Fruit fly (Drosophila melanogaster) whole organism, embryonic: ENCODE results near the gene Sfp33A4.
A peak's percentile ranks its signal among the peaks of the same experiment; 100 is the strongest.

Experiments
- BEAF-32 ChIP-seq: fragments of 200-800 bp; sonication (Bioruptor generic); optimal IDR thresholded peaks from 3 replicates; lab custom pipeline; 2017; ENCODE audit warnings: missing biosample characterization, missing genetic modification characterization, mild to moderate bottlenecking, moderate library complexity, missing genetic modification reagents
- CG10274 ChIP-seq: fragments of 200-800 bp; sonication (Bioruptor generic); optimal IDR thresholded peaks from 3 replicates; lab custom pipeline; 2017; ENCODE audit warnings: missing biosample characterization, mild to moderate bottlenecking, missing genetic modification characterization
- CG10959 ChIP-seq: fragments of 200-800 bp; sonication (Bioruptor generic); IDR thresholded peaks from 2 replicates; pipeline ENCODE4 v1.3.6; 2022; ENCODE audit warnings: missing biosample characterization, missing genetic modification characterization
- CG11560 ChIP-seq: fragments of 200-800 bp; sonication (Bioruptor generic); IDR thresholded peaks from 3 replicates; pipeline ENCODE4 v1.3.6; 2022; ENCODE audit warnings: missing biosample characterization, missing genetic modification characterization
- CG12391 ChIP-seq: fragments of 200-800 bp; sonication (Bioruptor generic); optimal IDR thresholded peaks from 3 replicates; lab custom pipeline; 2018; ENCODE audit warnings: missing biosample characterization, mild to moderate bottlenecking, missing genetic modification characterization, moderate library complexity
- CG12744 ChIP-seq: fragments of 200-800 bp; sonication (Bioruptor generic); optimal IDR thresholded peaks from 2 replicates; lab custom pipeline; 2016; ENCODE audit warnings: missing biosample characterization, missing genetic modification characterization
- CG14441 ChIP-seq: fragments of 200-800 bp; sonication (Bioruptor generic); IDR thresholded peaks from 2 replicates; pipeline ENCODE4 v1.3.6; 2022; ENCODE audit warnings: missing biosample characterization, missing genetic modification characterization
- CG14710 ChIP-seq: fragments of 200-800 bp; sonication (Bioruptor generic); optimal IDR thresholded peaks from 3 replicates; lab custom pipeline; 2019; ENCODE audit warnings: missing biosample characterization, mild to moderate bottlenecking, missing genetic modification characterization, moderate library complexity
- CG15601 ChIP-seq: fragments of 200-800 bp; sonication (Bioruptor generic); optimal IDR thresholded peaks from 3 replicates; lab custom pipeline; 2019; ENCODE audit warnings: missing biosample characterization, mild to moderate bottlenecking, missing genetic modification characterization, moderate library complexity
- CG16779 ChIP-seq: fragments of 200-800 bp; sonication (Bioruptor generic); IDR thresholded peaks from 2 replicates; pipeline ENCODE4 v1.3.6; 2022; ENCODE audit warnings: missing biosample characterization, missing genetic modification characterization
- CG17361 ChIP-seq: fragments of 200-800 bp; sonication (Bioruptor generic); IDR thresholded peaks from 3 replicates; pipeline ENCODE4 v1.3.6; 2022; ENCODE audit warnings: missing biosample characterization, missing genetic modification characterization
- CG17802 ChIP-seq: fragments of 200-800 bp; sonication (Bioruptor generic); optimal IDR thresholded peaks from 2 replicates; lab custom pipeline; 2018; ENCODE audit warnings: missing biosample characterization, mild to moderate bottlenecking, missing genetic modification characterization, moderate library complexity
- CG17912 ChIP-seq: fragments of 200-800 bp; sonication (Bioruptor generic); optimal IDR thresholded peaks from 2 replicates; lab custom pipeline; 2018; ENCODE audit warnings: missing biosample characterization, mild to moderate bottlenecking, missing genetic modification characterization
- CG31224 ChIP-seq: fragments of 200-800 bp; sonication (Bioruptor generic); IDR thresholded peaks from 2 replicates; pipeline ENCODE4 v1.3.6; 2022; ENCODE audit warnings: missing biosample characterization, missing genetic modification characterization
- CG3995 ChIP-seq: fragments of 200-800 bp; sonication (Bioruptor generic); optimal IDR thresholded peaks from 3 replicates; lab custom pipeline; 2016; ENCODE audit warnings: missing biosample characterization, missing genetic modification characterization
- CG8478 ChIP-seq: fragments of >200 bp; optimal IDR thresholded peaks from 2 replicates; lab custom pipeline; 2018
- CG9609 ChIP-seq: fragments of 200-800 bp; sonication (Bioruptor generic); optimal IDR thresholded peaks from 3 replicates; lab custom pipeline; 2016; ENCODE audit warnings: missing biosample characterization, missing genetic modification characterization
- CHES-1-like ChIP-seq: fragments of 200-800 bp; sonication (Bioruptor generic); optimal IDR thresholded peaks from 2 replicates; lab custom pipeline; 2016; ENCODE audit warnings: missing biosample characterization, missing genetic modification characterization
- CTCF ChIP-seq: fragments of 200-800 bp; sonication (Bioruptor generic); optimal IDR thresholded peaks from 2 replicates; lab custom pipeline; 2017; ENCODE audit warnings: missing biosample characterization, mild to moderate bottlenecking, missing genetic modification characterization, moderate library complexity
- HLH3B ChIP-seq: fragments of 200-800 bp; sonication (Bioruptor generic); IDR thresholded peaks from 2 replicates; pipeline ENCODE4 v1.3.6; 2022; ENCODE audit warnings: missing biosample characterization, missing genetic modification characterization
- Hand ChIP-seq: fragments of 200-800 bp; sonication (Bioruptor generic); optimal IDR thresholded peaks from 2 replicates; lab custom pipeline; 2017; ENCODE audit warnings: mild to moderate bottlenecking, missing biosample characterization, missing genetic modification reagents, missing genetic modification characterization
- HmgZ ChIP-seq: fragments of 200-800 bp; sonication (Bioruptor generic); optimal IDR thresholded peaks from 2 replicates; lab custom pipeline; 2018; ENCODE audit warnings: missing biosample characterization, mild to moderate bottlenecking, missing genetic modification characterization
- NC2β ChIP-seq: fragments of 200-800 bp; sonication (Bioruptor generic); optimal IDR thresholded peaks from 2 replicates; lab custom pipeline; 2016; ENCODE audit warnings: missing biosample characterization, missing genetic modification characterization
- Oaz ChIP-seq: fragments of 200-800 bp; sonication (Bioruptor generic); IDR thresholded peaks from 2 replicates; pipeline ENCODE4 v1.3.6; 2022; ENCODE audit warnings: missing biosample characterization, missing genetic modification characterization
- Poxn ChIP-seq: fragments of 200-800 bp; sonication (Bioruptor generic); IDR thresholded peaks from 2 replicates; pipeline ENCODE4 v1.3.6; 2022; ENCODE audit warnings: missing biosample characterization, missing genetic modification characterization
- Rx ChIP-seq: fragments of 200-800 bp; sonication (Bioruptor generic); IDR thresholded peaks from 2 replicates; pipeline ENCODE4 v1.3.6; 2022; ENCODE audit warnings: missing biosample characterization, missing genetic modification characterization
- amos ChIP-seq: fragments of 200-800 bp; sonication (Bioruptor generic); IDR thresholded peaks from 2 replicates; pipeline ENCODE4 v1.3.6; 2022; ENCODE audit warnings: missing biosample characterization, missing genetic modification characterization; ENCODE audit not compliant: partially characterized antibody
- cas ChIP-seq: fragments of 200-800 bp; sonication (Bioruptor generic); IDR thresholded peaks from 2 replicates; pipeline ENCODE4 v1.3.6; 2022; ENCODE audit warnings: missing biosample characterization, missing genetic modification characterization
- chn ChIP-seq: fragments of 200-800 bp; sonication (Bioruptor generic); optimal IDR thresholded peaks from 2 replicates; lab custom pipeline; 2016; ENCODE audit warnings: missing biosample characterization, missing genetic modification characterization
- dati ChIP-seq: fragments of 200-800 bp; sonication (Bioruptor generic); IDR thresholded peaks from 2 replicates; pipeline ENCODE4 v1.3.6; 2022; ENCODE audit warnings: missing biosample characterization, missing genetic modification characterization
- dm ChIP-seq: fragments of 200-800 bp; sonication (Bioruptor generic); optimal IDR thresholded peaks from 3 replicates; lab custom pipeline; 2016; ENCODE audit warnings: missing biosample characterization, missing genetic modification characterization
- ems ChIP-seq: fragments of 200-800 bp; sonication (Bioruptor generic); optimal IDR thresholded peaks from 3 replicates; lab custom pipeline; 2016; ENCODE audit warnings: missing biosample characterization, missing genetic modification characterization
- en ChIP-seq: fragments of 200-800 bp; sonication (Bioruptor generic); optimal IDR thresholded peaks from 2 replicates; lab custom pipeline; 2016; ENCODE audit warnings: missing biosample characterization, missing genetic modification characterization
- eyg ChIP-seq: fragments of 200-800 bp; sonication (Bioruptor generic); optimal IDR thresholded peaks from 3 replicates; lab custom pipeline; 2016; ENCODE audit warnings: missing biosample characterization, missing genetic modification characterization
- fru ChIP-seq: fragments of >200 bp; optimal IDR thresholded peaks from 2 replicates; lab custom pipeline; 2017
- ken ChIP-seq: fragments of 200-800 bp; sonication (Bioruptor generic); IDR thresholded peaks from 3 replicates; pipeline ENCODE4 v1.3.6; 2022; ENCODE audit warnings: missing biosample characterization, missing genetic modification characterization
- nau ChIP-seq: fragments of 200-800 bp; sonication (Bioruptor generic); optimal IDR thresholded peaks from 3 replicates; lab custom pipeline; 2017; ENCODE audit warnings: missing biosample characterization, mild to moderate bottlenecking, missing genetic modification characterization, missing genetic modification reagents
- onecut ChIP-seq: fragments of 200-800 bp; sonication (Bioruptor generic); IDR thresholded peaks from 2 replicates; pipeline ENCODE4 v1.3.6; 2022; ENCODE audit warnings: missing biosample characterization, missing genetic modification characterization
- p53 ChIP-seq: fragments of 200-800 bp; sonication (Bioruptor generic); optimal IDR thresholded peaks from 2 replicates; lab custom pipeline; 2016; ENCODE audit warnings: missing biosample characterization, missing genetic modification characterization
- peb ChIP-seq: fragments of 200-800 bp; sonication (Bioruptor generic); IDR thresholded peaks from 2 replicates; pipeline ENCODE4 v1.3.6; 2022; ENCODE audit warnings: missing biosample characterization, missing genetic modification characterization
- prd ChIP-seq, 3 experiments: fragments of >200 bp in 2 of 3; fragments of 200-800 bp in 1 of 3; sonication (Bioruptor generic) in 1 of 3; optimal IDR thresholded peaks in 2 of 3; IDR thresholded peaks in 1 of 3; 2 replicates in 2 of 3; 3 replicates in 1 of 3; pipeline versions ENCODE4 v1.3.6 to Lab custom; 2017 to 2022; ENCODE audit warnings: missing biosample characterization in 1 of 3, missing genetic modification characterization in 1 of 3
- pum ChIP-seq: fragments of 200-800 bp; sonication (Bioruptor generic); optimal IDR thresholded peaks from 2 replicates; lab custom pipeline; 2016; ENCODE audit warnings: missing biosample characterization, missing genetic modification characterization
- pzg ChIP-seq: fragments of 200-800 bp; sonication (Bioruptor generic); optimal IDR thresholded peaks from 3 replicates; lab custom pipeline; 2018; ENCODE audit warnings: missing biosample characterization, mild to moderate bottlenecking, missing genetic modification characterization, moderate library complexity
- repo ChIP-seq: fragments of 200-800 bp; sonication (Bioruptor generic); optimal IDR thresholded peaks from 2 replicates; lab custom pipeline; 2016; ENCODE audit warnings: missing biosample characterization, missing genetic modification characterization
- row ChIP-seq: fragments of 200-800 bp; sonication (Bioruptor generic); IDR thresholded peaks from 3 replicates; pipeline ENCODE4 v1.3.6; 2022; ENCODE audit warnings: missing biosample characterization, missing genetic modification characterization
- shn ChIP-seq: fragments of 200-800 bp; sonication (Bioruptor generic); optimal IDR thresholded peaks from 3 replicates; lab custom pipeline; 2016; ENCODE audit warnings: missing biosample characterization, missing genetic modification characterization
- slp2 ChIP-seq: fragments of 200-800 bp; sonication (Bioruptor generic); optimal IDR thresholded peaks from 2 replicates; lab custom pipeline; 2016; ENCODE audit warnings: missing biosample characterization, missing genetic modification characterization
- sqz ChIP-seq: fragments of 200-800 bp; sonication (Bioruptor generic); optimal IDR thresholded peaks from 3 replicates; lab custom pipeline; 2018; ENCODE audit warnings: missing biosample characterization, mild to moderate bottlenecking, missing genetic modification characterization
- sr ChIP-seq: fragments of 200-800 bp; sonication (Bioruptor generic); IDR thresholded peaks from 3 replicates; pipeline ENCODE4 v1.3.6; 2022; ENCODE audit warnings: missing biosample characterization, missing genetic modification characterization
- ssp ChIP-seq: fragments of 200-800 bp; sonication (Bioruptor generic); IDR thresholded peaks from 2 replicates; pipeline ENCODE4 v1.3.6; 2022; ENCODE audit warnings: missing biosample characterization, missing genetic modification characterization
- trh ChIP-seq: fragments of 200-800 bp; sonication (Bioruptor generic); optimal IDR thresholded peaks from 2 replicates; lab custom pipeline; 2016; ENCODE audit warnings: missing biosample characterization, missing genetic modification characterization
- vvl ChIP-seq: fragments of 200-800 bp; sonication (Bioruptor generic); IDR thresholded peaks from 2 replicates; pipeline ENCODE4 v1.3.6; 2022; ENCODE audit warnings: missing biosample characterization, missing genetic modification characterization
- z ChIP-seq: fragments of 200-800 bp; sonication (Bioruptor generic); IDR thresholded peaks from 3 replicates; pipeline ENCODE4 v1.3.6; 2022; ENCODE audit warnings: missing biosample characterization, missing genetic modification characterization

The Sfp33A4 gene

DNA sequence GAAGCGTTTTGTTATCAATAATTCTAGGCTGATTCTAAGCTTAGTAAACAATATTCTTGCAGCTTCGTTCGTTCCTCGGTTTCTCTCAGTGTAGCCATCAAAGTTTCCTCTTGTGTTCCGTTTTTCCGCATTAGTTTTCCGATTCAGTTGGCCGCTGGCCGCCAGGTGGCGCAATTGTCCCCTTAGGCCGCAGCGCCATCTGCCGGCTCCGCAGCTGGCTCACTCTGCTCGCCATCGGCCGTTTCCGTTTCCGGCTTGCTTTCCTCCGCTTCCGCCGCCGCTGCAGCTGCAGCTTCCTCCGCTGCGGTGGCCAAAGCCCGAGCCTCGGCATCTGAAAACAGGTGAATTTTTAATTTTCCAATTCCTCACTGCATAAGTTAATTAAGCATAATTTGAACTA, 20.7 kb upstream of the Sfp33A4 start (continued):
- peak; percentile 93 for TF ChIP-seq chn (GFP tag; lab: Kevin White, UChicago)
- no peak for TF ChIP-seq fru (lab: Kevin White, UChicago)
- TF ChIP-seq trh = peak; percentile 88
- peak; percentile 79 for TF ChIP-seq Oaz (GFP tag; lab: Robert Waterston, UW)
- peak; percentile 95; the same call in 2 of the 3 replicates for TF ChIP-seq sr (GFP tag; lab: Robert Waterston, UW)
- TF ChIP-seq onecut (GFP tag; lab: Robert Waterston, UW) = peak; percentile 98
- TF ChIP-seq CG10959 = peak; percentile 94
- peak; percentile 91 for TF ChIP-seq ems (GFP tag; lab: Kevin White, UChicago)
- peak; percentile 93 for TF ChIP-seq CG9609
- peak; percentile 68 for TF ChIP-seq ssp (GFP tag; lab: Robert Waterston, UW)
- peak; percentile 89 for TF ChIP-seq CG14441
- peak; percentile 92 for TF ChIP-seq CG17361
- TF ChIP-seq en (GFP tag; lab: Kevin White, UChicago) = peak; percentile 98
- peak; percentile 89 for TF ChIP-seq CG15601 (tag; lab: Kevin White, UChicago)
- TF ChIP-seq row (GFP tag; lab: Robert Waterston, UW) = peak; percentile 39; the same call in 1 of the 3 replicates
- TF ChIP-seq CG16779 = peak; percentile 87
- TF ChIP-seq amos (GFP tag; lab: Robert Waterston, UW) = no peak
- peak; percentile 95 for TF ChIP-seq vvl
- TF ChIP-seq CG31224 (GFP tag; lab: Robert Waterston, UW) = peak; percentile 68
- peak; percentile 77 for TF ChIP-seq z (GFP tag; lab: Robert Waterston, UW)
- peak; percentile 74 for TF ChIP-seq peb
- no peak; the same call in 1 of the 3 replicates for TF ChIP-seq CG11560 (tag; lab: Robert Waterston, UW)
- peak; percentile 86 for TF ChIP-seq pum
- TF ChIP-seq pzg (GFP tag; lab: Kevin White, UChicago) = peak; percentile 18
- peak; percentile 96 for TF ChIP-seq sqz (GFP tag; lab: Kevin White, UChicago)
- TF ChIP-seq nau (GFP tag; lab: Kevin White, UChicago) = peak; percentile 96
- TF ChIP-seq cas = peak; percentile 67
- no peak for TF ChIP-seq CG8478 (lab: Kevin White, UChicago)
- peak; percentile 93 for TF ChIP-seq Rx
- TF ChIP-seq prd (optimal IDR thresholded peaks at IDR 0.05; lab: Kevin White, UChicago) = no peak
- peak; percentile 89 for TF ChIP-seq prd (GFP tag; IDR thresholded peaks at IDR 0.05; lab: Robert Waterston, UW)
- peak; percentile 92 for TF ChIP-seq dm (GFP tag; lab: Kevin White, UChicago)
- TF ChIP-seq CTCF (GFP tag; lab: Kevin White, UChicago) = peak; percentile 94
- TF ChIP-seq NC2β (GFP tag; lab: Kevin White, UChicago) = peak; percentile 98
- TF ChIP-seq HLH3B (GFP tag; lab: Robert Waterston, UW) = peak; percentile 92
- TF ChIP-seq Poxn (GFP tag; lab: Robert Waterston, UW) = 0 out of 2 replicates have a peak, but pooled peaks have one; percentile 30
- peak; percentile 95 for TF ChIP-seq dati
- peak; percentile 46 for TF ChIP-seq CG3995 (GFP tag; lab: Kevin White, UChicago)
- peak; percentile 18 for TF ChIP-seq BEAF-32 (GFP tag; lab: Kevin White, UChicago)
- TF ChIP-seq Hand = peak; percentile 79
- peak; percentile 91 for TF ChIP-seq CHES-1-like
- TF ChIP-seq repo (GFP tag; lab: Kevin White, UChicago) = peak; percentile 96
- TF ChIP-seq p53 = peak; percentile 96
- TF ChIP-seq CG12744 (GFP tag; lab: Kevin White, UChicago) = peak; percentile 92
- peak; percentile 95 for TF ChIP-seq CG17912 (GFP tag; lab: Kevin White, UChicago)
- peak; percentile 95 for TF ChIP-seq eyg (GFP tag; lab: Kevin White, UChicago)
- TF ChIP-seq HmgZ = peak; percentile 58
- TF ChIP-seq slp2 = peak; percentile 83
- peak; percentile 93 for TF ChIP-seq ken
- peak; percentile 92 for TF ChIP-seq CG10274 (GFP tag; lab: Kevin White, UChicago)
- TF ChIP-seq shn (GFP tag; lab: Kevin White, UChicago) = peak; percentile 94
- TF ChIP-seq CG17802 (tag; lab: Kevin White, UChicago) = peak; percentile 91
- peak; percentile 90 for TF ChIP-seq CG14710 (tag; lab: Kevin White, UChicago)
- peak; percentile 83 for TF ChIP-seq CG12391 (tag; lab: Kevin White, UChicago)
